Fruit fly (Drosophila melanogaster) whole organism, embryonic: ENCODE data around the gene Tsp29Fb.

Source experiments
- Antp ChIP-seq: fragments of 200-800 bp; sonication (Bioruptor generic); optimal IDR thresholded peaks from 3 replicates; lab custom pipeline; 2016; ENCODE audit warnings: missing biosample characterization, missing genetic modification characterization
- CG11696 ChIP-seq: fragments of 200-800 bp; sonication (Bioruptor generic); IDR thresholded peaks from 2 replicates; pipeline ENCODE4 v1.3.6; 2022; ENCODE audit warnings: missing biosample characterization, missing genetic modification characterization
- CG15269 ChIP-seq: fragments of 200-800 bp; sonication (Bioruptor generic); optimal IDR thresholded peaks from 2 replicates; lab custom pipeline; 2018; ENCODE audit warnings: missing biosample characterization, mild to moderate bottlenecking, missing genetic modification characterization, moderate library complexity
- CG1529 ChIP-seq: fragments of 200-800 bp; sonication (Bioruptor generic); optimal IDR thresholded peaks from 3 replicates; lab custom pipeline; 2018; ENCODE audit warnings: missing biosample characterization, missing genetic modification characterization
- CG15601 ChIP-seq: fragments of 200-800 bp; sonication (Bioruptor generic); optimal IDR thresholded peaks from 3 replicates; lab custom pipeline; 2019; ENCODE audit warnings: missing biosample characterization, mild to moderate bottlenecking, missing genetic modification characterization, moderate library complexity
- CG15696 ChIP-seq: fragments of 200-800 bp; sonication (Bioruptor generic); optimal IDR thresholded peaks from 2 replicates; lab custom pipeline; 2019; ENCODE audit warnings: missing biosample characterization, mild to moderate bottlenecking, missing genetic modification characterization, moderate library complexity
- CG17612 ChIP-seq: fragments of 200-800 bp; sonication (Bioruptor generic); IDR thresholded peaks from 2 replicates; pipeline ENCODE4 v1.3.6; 2022; ENCODE audit warnings: missing biosample characterization, missing genetic modification characterization
- CG1832 ChIP-seq: fragments of 200-800 bp; sonication (Bioruptor generic); optimal IDR thresholded peaks from 2 replicates; lab custom pipeline; 2017; ENCODE audit warnings: missing biosample characterization, mild to moderate bottlenecking, missing genetic modification characterization, inconsistent platforms
- CG18764 ChIP-seq: fragments of 200-800 bp; sonication (Bioruptor generic); optimal IDR thresholded peaks from 3 replicates; lab custom pipeline; 2016; ENCODE audit warnings: missing biosample characterization, missing genetic modification characterization
- CG2129 ChIP-seq: fragments of 200-800 bp; sonication (Bioruptor generic); IDR thresholded peaks from 2 replicates; pipeline ENCODE4 v1.3.6; 2022; ENCODE audit warnings: missing biosample characterization, missing genetic modification characterization; ENCODE audit not compliant: partially characterized antibody
- CG31365 ChIP-seq: fragments of 200-800 bp; sonication (Bioruptor generic); optimal IDR thresholded peaks from 2 replicates; lab custom pipeline; 2018; ENCODE audit warnings: missing biosample characterization, mild to moderate bottlenecking, missing genetic modification characterization
- CG3407 ChIP-seq: fragments of 200-800 bp; sonication (Bioruptor generic); optimal IDR thresholded peaks from 2 replicates; lab custom pipeline; 2018; ENCODE audit warnings: missing biosample characterization, mild to moderate bottlenecking, missing genetic modification characterization
- CG6689 ChIP-seq: fragments of 200-800 bp; sonication (Bioruptor generic); IDR thresholded peaks from 2 replicates; pipeline ENCODE4 v1.3.6; 2022; ENCODE audit warnings: missing biosample characterization, missing genetic modification characterization
- CG7839 ChIP-seq: fragments of 200-800 bp; sonication (Bioruptor generic); optimal IDR thresholded peaks from 3 replicates; lab custom pipeline; 2018; ENCODE audit warnings: missing biosample characterization, mild to moderate bottlenecking, missing genetic modification characterization, moderate library complexity
- CG8290 ChIP-seq, 3 experiments: fragments of 200-800 bp; sonication (Bioruptor generic); optimal IDR thresholded peaks; 2 replicates each; lab custom pipeline; 2016 to 2019; ENCODE audit warnings: missing biosample characterization in 3 of 3, missing genetic modification characterization in 3 of 3, mild to moderate bottlenecking in 2 of 3, moderate library complexity in 1 of 3
- D19A ChIP-seq: fragments of 200-800 bp; optimal IDR thresholded peaks from 3 replicates; lab custom pipeline; 2019; ENCODE audit warnings: missing biosample characterization, mild to moderate bottlenecking, missing genetic modification characterization, moderate library complexity
- Deaf1 ChIP-seq: fragments of 200-800 bp; optimal IDR thresholded peaks from 3 replicates; lab custom pipeline; 2019; ENCODE audit warnings: missing biosample characterization, mild to moderate bottlenecking, missing genetic modification characterization, moderate library complexity
- Dek ChIP-seq: fragments of 200-800 bp; sonication (Bioruptor generic); optimal IDR thresholded peaks from 3 replicates; lab custom pipeline; 2019; ENCODE audit warnings: missing biosample characterization, mild to moderate bottlenecking, missing genetic modification characterization, moderate library complexity
- Fer2 ChIP-seq: fragments of 200-800 bp; sonication (Bioruptor generic); optimal IDR thresholded peaks from 2 replicates; lab custom pipeline; 2018; ENCODE audit warnings: missing biosample characterization, mild to moderate bottlenecking, missing genetic modification characterization, moderate library complexity
- Kr ChIP-seq: fragments of 200-800 bp; sonication (Bioruptor generic); optimal IDR thresholded peaks from 2 replicates; lab custom pipeline; 2017; ENCODE audit warnings: missing biosample characterization, mild to moderate bottlenecking, missing genetic modification characterization
- Opbp ChIP-seq: fragments of 200-800 bp; sonication (Bioruptor generic); IDR thresholded peaks from 3 replicates; pipeline ENCODE4 v1.3.6; 2022; ENCODE audit warnings: missing biosample characterization, missing genetic modification characterization; ENCODE audit not compliant: partially characterized antibody
- Ravus ChIP-seq: fragments of 200-800 bp; sonication (Bioruptor generic); IDR thresholded peaks from 2 replicates; pipeline ENCODE4 v1.3.6; 2022; ENCODE audit warnings: missing biosample characterization, missing genetic modification characterization
- Rx ChIP-seq: fragments of 200-800 bp; sonication (Bioruptor generic); IDR thresholded peaks from 2 replicates; pipeline ENCODE4 v1.3.6; 2022; ENCODE audit warnings: missing biosample characterization, missing genetic modification characterization
- Xbp1 ChIP-seq: fragments of 200-800 bp; sonication (Bioruptor generic); optimal IDR thresholded peaks from 3 replicates; lab custom pipeline; 2016; ENCODE audit warnings: missing biosample characterization, mild to moderate bottlenecking, missing genetic modification characterization
- Xrp1 ChIP-seq: fragments of 200-800 bp; sonication (Bioruptor generic); IDR thresholded peaks from 2 replicates; pipeline ENCODE4 v1.3.6; 2022; ENCODE audit warnings: missing biosample characterization, missing genetic modification characterization
- cas ChIP-seq: fragments of 200-800 bp; sonication (Bioruptor generic); IDR thresholded peaks from 2 replicates; pipeline ENCODE4 v1.3.6; 2022; ENCODE audit warnings: missing biosample characterization, missing genetic modification characterization
- caup ChIP-seq: fragments of 200-800 bp; sonication (Bioruptor generic); optimal IDR thresholded peaks from 3 replicates; lab custom pipeline; 2017; ENCODE audit warnings: missing biosample characterization, mild to moderate bottlenecking, missing genetic modification characterization, moderate library complexity; ENCODE audit not compliant: severe bottlenecking
- chif ChIP-seq, 2 experiments: fragments of 200-800 bp; sonication (Bioruptor generic); optimal IDR thresholded peaks; 3 replicates each; lab custom pipeline; 2016; ENCODE audit warnings: missing biosample characterization in 2 of 2, missing genetic modification characterization in 2 of 2
- crp ChIP-seq, 2 experiments: fragments of 200-800 bp; sonication (Bioruptor generic); optimal IDR thresholded peaks; 2 replicates in 1 of 2; 3 replicates in 1 of 2; lab custom pipeline; 2017; ENCODE audit warnings: missing biosample characterization in 2 of 2, missing genetic modification characterization in 2 of 2, mild to moderate bottlenecking in 1 of 2, moderate library complexity in 1 of 2
- dpn ChIP-seq, 2 experiments: fragments of 200-800 bp; sonication (Bioruptor generic); optimal IDR thresholded peaks; 3 replicates each; lab custom pipeline; 2016; ENCODE audit warnings: missing biosample characterization in 2 of 2, missing genetic modification characterization in 2 of 2
- gt ChIP-seq: fragments of 200-800 bp; sonication (Bioruptor generic); IDR thresholded peaks from 2 replicates; pipeline ENCODE4 v1.3.6; 2022; ENCODE audit warnings: missing biosample characterization, missing genetic modification characterization
- hb ChIP-seq: fragments of 200-800 bp; sonication (Bioruptor generic); IDR thresholded peaks from 3 replicates; pipeline ENCODE4 v1.3.6; 2022; ENCODE audit warnings: missing biosample characterization, missing genetic modification characterization; ENCODE audit not compliant: partially characterized antibody
- hbn ChIP-seq: fragments of 200-800 bp; sonication (Bioruptor generic); IDR thresholded peaks from 2 replicates; pipeline ENCODE4 v1.3.6; 2022; ENCODE audit warnings: missing biosample characterization, missing genetic modification characterization; ENCODE audit not compliant: partially characterized antibody
- otp ChIP-seq: fragments of 200-800 bp; sonication (Bioruptor generic); IDR thresholded peaks from 3 replicates; pipeline ENCODE4, ENCODE4 v1.3.6; 2022; ENCODE audit warnings: missing biosample characterization, missing genetic modification characterization
- sens-2 ChIP-seq: fragments of 200-800 bp; sonication (Bioruptor generic); IDR thresholded peaks from 2 replicates; pipeline ENCODE4 v1.3.6; 2022; ENCODE audit warnings: missing biosample characterization, missing genetic modification characterization
- seq ChIP-seq: fragments of 200-800 bp; sonication (Bioruptor generic); IDR thresholded peaks from 2 replicates; pipeline ENCODE4 v1.3.6; 2022; ENCODE audit warnings: missing biosample characterization, missing genetic modification characterization
- sim ChIP-seq: fragments of 200-800 bp; sonication (Bioruptor generic); IDR thresholded peaks from 2 replicates; pipeline ENCODE4 v1.3.6; 2022; ENCODE audit warnings: missing biosample characterization, missing genetic modification characterization
- sqz ChIP-seq: fragments of 200-800 bp; sonication (Bioruptor generic); optimal IDR thresholded peaks from 3 replicates; lab custom pipeline; 2018; ENCODE audit warnings: missing biosample characterization, mild to moderate bottlenecking, missing genetic modification characterization
- sr ChIP-seq: fragments of 200-800 bp; sonication (Bioruptor generic); IDR thresholded peaks from 3 replicates; pipeline ENCODE4 v1.3.6; 2022; ENCODE audit warnings: missing biosample characterization, missing genetic modification characterization
- tgo ChIP-seq: fragments of 200-800 bp; sonication (Bioruptor generic); IDR thresholded peaks from 3 replicates; pipeline ENCODE4 v1.3.6; 2022; ENCODE audit warnings: missing biosample characterization, missing genetic modification characterization
- tna ChIP-seq: fragments of 200-800 bp; sonication (Bioruptor generic); IDR thresholded peaks from 2 replicates; pipeline ENCODE4 v1.3.6; 2022; ENCODE audit warnings: missing biosample characterization, missing genetic modification characterization; ENCODE audit not compliant: partially characterized antibody
- tx ChIP-seq: fragments of 200-800 bp; sonication (Bioruptor generic); optimal IDR thresholded peaks from 2 replicates; lab custom pipeline; 2016; ENCODE audit warnings: missing biosample characterization, missing genetic modification characterization

Tsp29Fb gene

dm6 chr2L:8962254-8962653, 25.1 kb downstream of the Tsp29Fb start, which contains the start of the genes CG9525 and CG32985:
Gene CG9525, minus strand, starts transcription at chr2L:8962354.
Gene CG32985, plus strand, starts transcription at chr2L:8962533.
- no peak for TF ChIP-seq D19A (tag; lab: Kevin White, UChicago)
- TF ChIP-seq caup (GFP tag; lab: Kevin White, UChicago) = no peak
- no peak for TF ChIP-seq CG3407 (GFP tag; lab: Kevin White, UChicago)
- no peak for TF ChIP-seq hb (GFP tag; lab: Robert Waterston, UW)
- no peak for TF ChIP-seq Antp
- no peak for TF ChIP-seq sim (GFP tag; lab: Robert Waterston, UW)
- TF ChIP-seq CG7839 (tag; lab: Kevin White, UChicago) = no peak
- no peak for TF ChIP-seq tgo
- no peak for TF ChIP-seq CG1529 (GFP tag; lab: Kevin White, UChicago)
- no peak for TF ChIP-seq CG31365 (tag; lab: Kevin White, UChicago)
- TF ChIP-seq Ravus (GFP tag; lab: Robert Waterston, UW) = no peak
- no peak for TF ChIP-seq sqz (GFP tag; lab: Kevin White, UChicago)
- no peak for TF ChIP-seq Rx (GFP tag; lab: Robert Waterston, UW)
- no peak for TF ChIP-seq gt (GFP tag; lab: Robert Waterston, UW)
- TF ChIP-seq tna (GFP tag; lab: Robert Waterston, UW) = no peak
- TF ChIP-seq CG15601 (tag; lab: Kevin White, UChicago) = no peak
- no peak for TF ChIP-seq CG6689
- TF ChIP-seq sens-2 (GFP tag; lab: Robert Waterston, UW) = no peak
- no peak for TF ChIP-seq tx (GFP tag; lab: Kevin White, UChicago)
- no peak for TF ChIP-seq Xbp1 (GFP tag; lab: Kevin White, UChicago)

- TF ChIP-seq chif (GFP tag; optimal IDR thresholded peaks at IDR 0.05; lab: Kevin White, UChicago) (no peak), Kr (GFP tag; lab: Kevin White, UChicago) (no peak), hb (GFP tag; lab: Robert Waterston, UW) (no peak), seq (no peak), Dek (tag; lab: Kevin White, UChicago) (no peak), sr (GFP tag; lab: Robert Waterston, UW) (no peak), Xbp1 (GFP tag; lab: Kevin White, UChicago) (no peak), CG15696 (tag; lab: Kevin White, UChicago) (no peak), otp (GFP tag; lab: Robert Waterston, UW) (no peak), CG1832 (GFP tag; lab: Kevin White, UChicago) (no peak), cas (GFP tag; lab: Robert Waterston, UW) (no peak), dpn (GFP tag; optimal IDR thresholded peaks at IDR 0.05; lab: Kevin White, UChicago) (no peak)
These were observed 27.5 kb downstream of the Tsp29Fb start, which contains the start of gene CG32984 for dm6 chr2L:8964657-8965056. Gene CG32984, plus strand, starts transcription at chr2L:8964957.

dm6 chr2L:8967235-8967634, 30.0 kb downstream of the Tsp29Fb start, which contains the start of gene CG18088:
Gene CG18088, plus strand, starts transcription at chr2L:8967535.
- TF ChIP-seq Opbp (no peak), Deaf1 (tag; lab: Kevin White, UChicago) (peak; percentile 45)
- TF ChIP-seq, all 482 proteins: peak for 1

- no peak for TF ChIP-seq CG11696 (GFP tag; lab: Robert Waterston, UW)
- peak; percentile 100 for TF ChIP-seq CG17612 (GFP tag; lab: Robert Waterston, UW)
- TF ChIP-seq hbn = no peak
- TF ChIP-seq CG8290 (GFP tag; optimal IDR thresholded peaks at IDR 0.05; lab: Kevin White, UChicago) = peak; percentile 70
- peak in 1 of 2 experiments; percentile 38 for TF ChIP-seq CG8290 (tag; optimal IDR thresholded peaks at IDR 0.05; lab: Kevin White, UChicago)
- no peak for TF ChIP-seq Fer2 (tag; lab: Kevin White, UChicago)
- TF ChIP-seq Xrp1 = no peak
- TF ChIP-seq CG18764 = no peak
- TF ChIP-seq CG2129 = no peak
- no peak for TF ChIP-seq CG15269 (tag; lab: Kevin White, UChicago)
- no peak for TF ChIP-seq crp (GFP tag; optimal IDR thresholded peaks at IDR 0.05; lab: Kevin White, UChicago)
These were observed 35.7 kb downstream of the Tsp29Fb start for dm6 chr2L:8972905-8973304.
